Fruit fly (Drosophila melanogaster) whole organism, embryonic: ENCODE data around the gene Trf4.

Source experiments
- Ada2b ChIP-seq: fragments of 200-800 bp; sonication (Bioruptor generic); IDR thresholded peaks from 2 replicates; pipeline ENCODE4 v1.3.6; 2022; ENCODE audit warnings: missing biosample characterization, missing genetic modification characterization
- Awh ChIP-seq: fragments of 200-800 bp; sonication (Bioruptor generic); IDR thresholded peaks from 2 replicates; pipeline ENCODE4, ENCODE4 v1.3.6; 2022; ENCODE audit warnings: missing biosample characterization, missing genetic modification characterization
- CG10209 ChIP-seq: fragments of 200-800 bp; sonication (Bioruptor generic); optimal IDR thresholded peaks from 3 replicates; lab custom pipeline; 2017; ENCODE audit warnings: missing biosample characterization, mild to moderate bottlenecking, missing genetic modification characterization, missing genetic modification reagents
- CG11456 ChIP-seq: fragments of 200-800 bp; sonication (Bioruptor generic); IDR thresholded peaks from 3 replicates; pipeline ENCODE4 v1.3.6; 2022; ENCODE audit warnings: missing biosample characterization, missing genetic modification characterization
- CG11560 ChIP-seq: fragments of 200-800 bp; sonication (Bioruptor generic); IDR thresholded peaks from 3 replicates; pipeline ENCODE4 v1.3.6; 2022; ENCODE audit warnings: missing biosample characterization, missing genetic modification characterization
- CG12104 ChIP-seq: fragments of 200-800 bp; sonication (Bioruptor generic); optimal IDR thresholded peaks from 3 replicates; lab custom pipeline; 2016; ENCODE audit warnings: missing biosample characterization, missing genetic modification characterization
- CG12236 ChIP-seq: fragments of 200-800 bp; sonication (Bioruptor generic); optimal IDR thresholded peaks from 2 replicates; lab custom pipeline; 2016; ENCODE audit warnings: missing biosample characterization, missing genetic modification characterization
- CG12744 ChIP-seq: fragments of 200-800 bp; sonication (Bioruptor generic); optimal IDR thresholded peaks from 2 replicates; lab custom pipeline; 2016; ENCODE audit warnings: missing biosample characterization, missing genetic modification characterization
- CG18011 ChIP-seq: fragments of 200-800 bp; sonication (Bioruptor generic); optimal IDR thresholded peaks from 2 replicates; lab custom pipeline; 2017; ENCODE audit warnings: missing biosample characterization, missing genetic modification characterization, mild to moderate bottlenecking, moderate library complexity, missing genotype
- CG2120 ChIP-seq: fragments of 200-800 bp; sonication (Bioruptor generic); optimal IDR thresholded peaks from 3 replicates; lab custom pipeline; 2016; ENCODE audit warnings: missing biosample characterization, missing genetic modification characterization
- CG30020 ChIP-seq: fragments of 200-800 bp; optimal IDR thresholded peaks from 2 replicates; lab custom pipeline; 2019; ENCODE audit warnings: missing biosample characterization, mild to moderate bottlenecking, missing genetic modification characterization, moderate library complexity
- CG32532 ChIP-seq: fragments of 200-800 bp; sonication (Bioruptor generic); IDR thresholded peaks from 2 replicates; pipeline ENCODE4 v1.3.6; 2022; ENCODE audit warnings: missing biosample characterization, missing genetic modification characterization
- CG3281 ChIP-seq: fragments of 200-800 bp; sonication (Bioruptor generic); optimal IDR thresholded peaks from 3 replicates; lab custom pipeline; 2017; ENCODE audit warnings: missing biosample characterization, mild to moderate bottlenecking, missing genetic modification characterization
- CG34376 ChIP-seq: fragments of 200-800 bp; sonication (Bioruptor generic); optimal IDR thresholded peaks from 2 replicates; lab custom pipeline; 2018; ENCODE audit warnings: missing biosample characterization, mild to moderate bottlenecking, missing genetic modification characterization
- CG3847 ChIP-seq: fragments of 200-800 bp; sonication (Bioruptor generic); IDR thresholded peaks from 2 replicates; pipeline ENCODE4 v1.3.6; 2022; ENCODE audit warnings: missing biosample characterization, missing genetic modification characterization
- CG4282 ChIP-seq: fragments of 200-800 bp; sonication (Bioruptor generic); optimal IDR thresholded peaks from 2 replicates; lab custom pipeline; 2016; ENCODE audit warnings: missing biosample characterization, missing genetic modification characterization
- CG4617 ChIP-seq: fragments of 200-800 bp; sonication (Bioruptor generic); optimal IDR thresholded peaks from 3 replicates; lab custom pipeline; 2016; ENCODE audit warnings: missing biosample characterization, missing genetic modification characterization, borderline replicate concordance
- CG5245 ChIP-seq: fragments of 200-800 bp; sonication (Bioruptor generic); optimal IDR thresholded peaks from 3 replicates; lab custom pipeline; 2016; ENCODE audit warnings: missing biosample characterization, missing genetic modification characterization
- CG6272 ChIP-seq: fragments of 200-800 bp; sonication (Bioruptor generic); IDR thresholded peaks from 2 replicates; pipeline ENCODE4 v1.3.6; 2022; ENCODE audit warnings: missing biosample characterization, missing genetic modification characterization
- CG6765 ChIP-seq: fragments of 200-800 bp; sonication (Bioruptor generic); optimal IDR thresholded peaks from 3 replicates; lab custom pipeline; 2017; ENCODE audit warnings: missing biosample characterization, mild to moderate bottlenecking, missing genetic modification characterization
- CG7839 ChIP-seq: fragments of 200-800 bp; sonication (Bioruptor generic); optimal IDR thresholded peaks from 3 replicates; lab custom pipeline; 2018; ENCODE audit warnings: missing biosample characterization, mild to moderate bottlenecking, missing genetic modification characterization, moderate library complexity
- CG9817 ChIP-seq: fragments of 200-800 bp; sonication (Bioruptor generic); optimal IDR thresholded peaks from 2 replicates; lab custom pipeline; 2018; ENCODE audit warnings: missing biosample characterization, mild to moderate bottlenecking, missing genetic modification characterization, moderate library complexity
- CkIIα-i1 ChIP-seq: fragments of 200-800 bp; sonication (Bioruptor generic); IDR thresholded peaks from 2 replicates; pipeline ENCODE4 v1.3.6; 2022; ENCODE audit warnings: missing biosample characterization, missing genetic modification characterization
- CoRest ChIP-seq: fragments of 200-800 bp; sonication (Bioruptor generic); optimal IDR thresholded peaks from 3 replicates; lab custom pipeline; 2018; ENCODE audit warnings: missing biosample characterization, mild to moderate bottlenecking, missing genetic modification characterization, moderate library complexity
- Dip2 ChIP-seq: fragments of 200-800 bp; sonication (Bioruptor generic); IDR thresholded peaks from 2 replicates; pipeline ENCODE4 v1.3.6; 2022; ENCODE audit warnings: missing biosample characterization, missing genetic modification characterization
- Hey ChIP-seq: fragments of 200-800 bp; sonication (Bioruptor generic); optimal IDR thresholded peaks from 3 replicates; lab custom pipeline; 2018; ENCODE audit warnings: missing biosample characterization, mild to moderate bottlenecking, missing genetic modification characterization
- NC2β ChIP-seq: fragments of 200-800 bp; sonication (Bioruptor generic); optimal IDR thresholded peaks from 2 replicates; lab custom pipeline; 2016; ENCODE audit warnings: missing biosample characterization, missing genetic modification characterization
- Oaz ChIP-seq: fragments of 200-800 bp; sonication (Bioruptor generic); IDR thresholded peaks from 2 replicates; pipeline ENCODE4 v1.3.6; 2022; ENCODE audit warnings: missing biosample characterization, missing genetic modification characterization
- Side ChIP-seq: fragments of 200-800 bp; sonication (Bioruptor generic); optimal IDR thresholded peaks from 2 replicates; lab custom pipeline; 2016; ENCODE audit warnings: missing biosample characterization, missing genetic modification characterization
- Sry-δ ChIP-seq: fragments of 200-800 bp; sonication (Bioruptor generic); optimal IDR thresholded peaks from 2 replicates; lab custom pipeline; 2016; ENCODE audit warnings: missing biosample characterization, missing genetic modification characterization
- Ssrp ChIP-seq: fragments of 200-800 bp; sonication (Bioruptor generic); optimal IDR thresholded peaks from 2 replicates; lab custom pipeline; 2018; ENCODE audit warnings: missing biosample characterization, mild to moderate bottlenecking, missing genetic modification characterization, moderate library complexity
- Usf ChIP-seq: fragments of 200-800 bp; sonication (Bioruptor generic); optimal IDR thresholded peaks from 2 replicates; lab custom pipeline; 2017; ENCODE audit warnings: missing genotype, missing biosample characterization, missing genetic modification characterization
- Vsx1 ChIP-seq: fragments of 200-800 bp; sonication (Bioruptor generic); optimal IDR thresholded peaks from 2 replicates; lab custom pipeline; 2017; ENCODE audit warnings: missing biosample characterization, mild to moderate bottlenecking, missing genetic modification characterization, missing genetic modification reagents
- Xbp1 ChIP-seq: fragments of 200-800 bp; sonication (Bioruptor generic); optimal IDR thresholded peaks from 3 replicates; lab custom pipeline; 2016; ENCODE audit warnings: missing biosample characterization, mild to moderate bottlenecking, missing genetic modification characterization
- abd-A ChIP-seq: fragments of 200-800 bp; sonication (Bioruptor generic); optimal IDR thresholded peaks from 3 replicates; lab custom pipeline; 2019; ENCODE audit warnings: missing biosample characterization, mild to moderate bottlenecking, missing genetic modification characterization, moderate library complexity
- amos ChIP-seq: fragments of 200-800 bp; sonication (Bioruptor generic); IDR thresholded peaks from 2 replicates; pipeline ENCODE4 v1.3.6; 2022; ENCODE audit warnings: missing biosample characterization, missing genetic modification characterization; ENCODE audit not compliant: partially characterized antibody
- cg ChIP-seq: fragments of 200-800 bp; sonication (Bioruptor generic); optimal IDR thresholded peaks from 3 replicates; lab custom pipeline; 2019; ENCODE audit warnings: missing biosample characterization, mild to moderate bottlenecking, missing genetic modification characterization, moderate library complexity
- gfzf ChIP-seq: fragments of 200-800 bp; sonication (Bioruptor generic); optimal IDR thresholded peaks from 2 replicates; lab custom pipeline; 2016; ENCODE audit warnings: missing biosample characterization, mild to moderate bottlenecking, missing genetic modification characterization, moderate library complexity
- ken ChIP-seq: fragments of 200-800 bp; sonication (Bioruptor generic); IDR thresholded peaks from 3 replicates; pipeline ENCODE4 v1.3.6; 2022; ENCODE audit warnings: missing biosample characterization, missing genetic modification characterization
- lmd ChIP-seq: fragments of 200-800 bp; sonication (Bioruptor generic); IDR thresholded peaks from 2 replicates; pipeline ENCODE4 v1.3.6; 2022; ENCODE audit warnings: missing biosample characterization, missing genetic modification characterization
- mam ChIP-seq: fragments of 200-800 bp; sonication (Bioruptor generic); optimal IDR thresholded peaks from 3 replicates; lab custom pipeline; 2016; ENCODE audit warnings: missing biosample characterization, missing genetic modification characterization
- mirr ChIP-seq: fragments of 200-800 bp; sonication (Bioruptor generic); optimal IDR thresholded peaks from 3 replicates; lab custom pipeline; 2018; ENCODE audit warnings: missing biosample characterization, mild to moderate bottlenecking, missing genetic modification characterization
- nmo ChIP-seq: fragments of 200-800 bp; sonication (Bioruptor generic); optimal IDR thresholded peaks from 2 replicates; lab custom pipeline; 2018; ENCODE audit warnings: missing biosample characterization, mild to moderate bottlenecking, missing genetic modification characterization, moderate library complexity
- pita ChIP-seq: fragments of 200-800 bp; sonication (Bioruptor generic); optimal IDR thresholded peaks from 2 replicates; lab custom pipeline; 2017; ENCODE audit warnings: missing biosample characterization, mild to moderate bottlenecking, missing genetic modification characterization
- pros ChIP-seq: fragments of 200-800 bp; sonication (Bioruptor generic); optimal IDR thresholded peaks from 3 replicates; lab custom pipeline; 2019; ENCODE audit warnings: missing biosample characterization, mild to moderate bottlenecking, missing genetic modification characterization, moderate library complexity
- row ChIP-seq: fragments of 200-800 bp; sonication (Bioruptor generic); IDR thresholded peaks from 3 replicates; pipeline ENCODE4 v1.3.6; 2022; ENCODE audit warnings: missing biosample characterization, missing genetic modification characterization
- stwl ChIP-seq: fragments of 200-800 bp; sonication (Bioruptor generic); optimal IDR thresholded peaks from 3 replicates; lab custom pipeline; 2018; ENCODE audit warnings: missing biosample characterization, mild to moderate bottlenecking, missing genetic modification characterization, moderate library complexity
- trh ChIP-seq: fragments of 200-800 bp; sonication (Bioruptor generic); optimal IDR thresholded peaks from 2 replicates; lab custom pipeline; 2016; ENCODE audit warnings: missing biosample characterization, missing genetic modification characterization
- tup ChIP-seq: fragments of 200-800 bp; sonication (Bioruptor generic); optimal IDR thresholded peaks from 2 replicates; lab custom pipeline; 2016; ENCODE audit warnings: missing biosample characterization, mild to moderate bottlenecking, missing genetic modification characterization, moderate library complexity
- unpg ChIP-seq: fragments of 200-800 bp; sonication (Bioruptor generic); optimal IDR thresholded peaks from 3 replicates; lab custom pipeline; 2018; ENCODE audit warnings: missing biosample characterization, mild to moderate bottlenecking, missing genetic modification characterization, moderate library complexity
- zfh2 ChIP-seq: fragments of 200-800 bp; sonication (Bioruptor generic); optimal IDR thresholded peaks from 2 replicates; lab custom pipeline; 2016; ENCODE audit warnings: missing biosample characterization, missing genetic modification characterization

The Trf4 gene

dm6 chr2L:2636326-2637001, 28.4 kb upstream of the Trf4 start (continued):
- TF ChIP-seq row (0 out of 3 replicates have a peak, but pooled peaks have one; percentile 33), Oaz (GFP tag; lab: Robert Waterston, UW) (no peak), tup (GFP tag; lab: Kevin White, UChicago) (no peak), CG30020 (no peak), pros (GFP tag; lab: Kevin White, UChicago) (no peak), CG4617 (GFP tag; lab: Kevin White, UChicago) (no peak), CG3281 (GFP tag; lab: Kevin White, UChicago) (no peak), CG11560 (tag; lab: Robert Waterston, UW) (no peak), CG32532 (0 out of 2 replicates have a peak, but pooled peaks have one; percentile 17), CG12104 (GFP tag; lab: Kevin White, UChicago) (no peak), trh (GFP tag; lab: Kevin White, UChicago) (no peak), Dip2 (GFP tag; lab: Robert Waterston, UW) (no peak), Xbp1 (GFP tag; lab: Kevin White, UChicago) (no peak), mam (no peak), CG10209 (GFP tag; lab: Kevin White, UChicago) (no peak), zfh2 (no peak), Side (GFP tag; lab: Kevin White, UChicago) (no peak), Usf (GFP tag; lab: Kevin White, UChicago) (no peak), nmo (peak; percentile 18), ken (no peak), CG6272 (GFP tag; lab: Robert Waterston, UW) (no peak), CG5245 (no peak), gfzf (GFP tag; lab: Kevin White, UChicago) (no peak), NC2β (GFP tag; lab: Kevin White, UChicago) (no peak), abd-A (tag; lab: Kevin White, UChicago) (peak; percentile 64), CG34376 (GFP tag; lab: Kevin White, UChicago) (no peak), cg (GFP tag; lab: Kevin White, UChicago) (no peak), Awh (GFP tag; lab: Robert Waterston, UW) (no peak), CG4282 (no peak), CG7839 (no peak), CkIIα-i1 (GFP tag; lab: Robert Waterston, UW) (no peak), pita (GFP tag; lab: Kevin White, UChicago) (no peak), Hey (tag; lab: Kevin White, UChicago) (peak; percentile 21), CG12236 (GFP tag; lab: Kevin White, UChicago) (no peak), mirr (GFP tag; lab: Kevin White, UChicago) (no peak), CG11456 (GFP tag; lab: Robert Waterston, UW) (no peak), Vsx1 (no peak), stwl (tag; lab: Kevin White, UChicago) (no peak), unpg (GFP tag; lab: Kevin White, UChicago) (peak; percentile 16), CG18011 (GFP tag; lab: Kevin White, UChicago) (no peak), Sry-δ (no peak), CG12744 (GFP tag; lab: Kevin White, UChicago) (no peak), amos (GFP tag; lab: Robert Waterston, UW) (no peak), CG3847 (GFP tag; lab: Robert Waterston, UW) (no peak), CG6765 (GFP tag; lab: Kevin White, UChicago) (no peak), Ada2b (no peak), CoRest (tag; lab: Kevin White, UChicago) (peak; percentile 38), CG2120 (GFP tag; lab: Kevin White, UChicago) (no peak), CG9817 (tag; lab: Kevin White, UChicago) (no peak), Ssrp (tag; lab: Kevin White, UChicago) (peak; percentile 31), lmd (GFP tag; lab: Robert Waterston, UW) (no peak)
